Worm (Caenorhabditis elegans): ENCODE results near the gene ccdc-149.

DNA sequence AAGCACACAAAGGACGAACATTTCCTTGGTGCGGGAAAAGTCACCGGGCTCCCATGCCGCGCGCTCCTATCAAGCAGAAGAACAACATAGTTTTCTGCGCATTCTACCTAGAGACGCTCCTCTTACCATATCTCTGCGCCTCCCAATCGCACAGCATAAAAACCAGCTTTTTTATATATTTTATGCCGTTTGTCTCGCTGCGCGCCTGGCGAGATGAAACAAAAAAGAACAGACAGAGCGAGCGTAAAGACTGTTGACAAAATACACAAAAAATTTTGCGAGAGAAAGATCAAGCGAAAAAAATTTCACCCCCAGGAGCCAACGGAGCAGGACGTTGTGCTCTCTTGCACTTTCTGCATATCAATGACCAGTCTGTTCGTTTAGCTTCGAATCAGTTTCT lies 33.5 kb downstream of the ccdc-149 start:
- no peak for TF ChIP-seq tra-4 (tag; optimal IDR thresholded peaks at IDR 0.05)
- no peak for TF ChIP-seq aly-1 (tag; optimal IDR thresholded peaks at IDR 0.05)
- no peak for TF ChIP-seq hnd-1 (tag; optimal IDR thresholded peaks at IDR 0.05)
- no peak for TF ChIP-seq ama-1 (optimal IDR thresholded peaks at IDR 0.05)
- no peak for TF ChIP-seq ceh-36 (tag; optimal IDR thresholded peaks at IDR 0.05)
